Fruit fly (Drosophila melanogaster): ENCODE results near the gene nuf.

dm6 chr3L:14161951-14162350 is 28.7 kb upstream of the nuf start:
- no peak for TF ChIP-seq CG17806 (tag; optimal IDR thresholded peaks at IDR 0.05)
- TF ChIP-seq CG13204 (GFP tag; optimal IDR thresholded peaks at IDR 0.05), result no peak
- TF ChIP-seq CG32121 (GFP tag; IDR thresholded peaks at IDR 0.05), result no peak
- no peak for TF ChIP-seq Pif1A (GFP tag; optimal IDR thresholded peaks at IDR 0.05)
- TF ChIP-seq rn (GFP tag; IDR thresholded peaks at IDR 0.05), result no peak
